Worm (Caenorhabditis elegans): ENCODE data around the gene srd-13.

ce11 chrIV:5584384-5584783 is 51.1 kb downstream of the srd-13 start, which contains the start of gene fkh-7:
- TF ChIP-seq ama-1 (optimal IDR thresholded peaks at IDR 0.05) (no peak), tbx-11 (GFP tag; IDR thresholded peaks at IDR 0.05) (no peak), pes-1 (GFP tag; IDR thresholded peaks at IDR 0.05) (no peak)

Data from whole organism, early embryonic.